Fruit fly (Drosophila melanogaster): ENCODE data around the gene CG32095.
A peak's percentile ranks its signal among the peaks of the same experiment; 100 is the strongest.

The CG32095 gene

DNA sequence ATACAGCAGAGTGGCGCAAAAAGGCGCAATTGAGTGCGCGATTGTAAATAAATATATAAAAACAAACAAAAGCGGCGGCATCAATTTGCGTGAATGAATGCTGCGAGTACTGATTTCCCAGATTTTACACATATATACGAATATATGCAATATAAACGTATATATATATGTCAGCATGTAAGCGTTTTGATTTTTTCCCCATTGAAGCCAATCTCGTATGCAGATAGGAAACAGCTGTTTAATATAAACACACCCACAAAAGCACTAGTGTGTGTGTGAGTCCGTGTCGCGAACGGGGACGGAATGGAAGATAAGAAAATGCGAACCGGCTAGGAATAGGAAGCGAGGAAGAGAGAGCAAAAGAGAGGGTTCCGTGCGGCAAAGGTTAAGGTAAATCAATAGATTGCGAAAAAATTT, 36.6 kb downstream of the CG32095 start:
- no peak for TF ChIP-seq CG10348 (GFP tag; IDR thresholded peaks at IDR 0.05)
- no peak for TF ChIP-seq CG15710 (tag; optimal IDR thresholded peaks at IDR 0.05)
- no peak for TF ChIP-seq CG17806 (tag; optimal IDR thresholded peaks at IDR 0.05)
- no peak for TF ChIP-seq CG9948 (tag; optimal IDR thresholded peaks at IDR 0.05)
- TF ChIP-seq Ets98B (GFP tag; IDR thresholded peaks at IDR 0.05), result 0 out of 2 replicates have a peak, but pooled peaks have one; percentile 4

DNA sequence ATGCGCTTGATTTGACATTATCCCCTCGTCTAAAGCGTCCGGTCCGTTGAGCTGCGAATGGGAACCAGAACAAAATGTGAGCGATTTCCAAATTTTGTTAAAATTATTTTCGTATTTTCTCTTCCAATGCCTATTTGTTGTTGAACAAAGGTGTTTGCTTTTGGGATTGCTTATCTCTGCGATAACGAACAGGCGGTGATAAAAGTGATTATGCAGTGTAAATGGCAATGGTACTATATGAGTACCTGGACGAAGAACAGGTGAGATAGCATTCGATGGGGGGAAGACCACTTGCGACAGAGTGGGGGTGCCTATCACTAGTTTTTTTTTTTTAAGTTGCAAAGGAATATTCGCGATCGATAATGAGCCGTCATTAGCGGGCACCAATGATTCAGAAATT, 37.3 kb downstream of the CG32095 start:
- TF ChIP-seq CG13204 (GFP tag; optimal IDR thresholded peaks at IDR 0.05) (no peak), Pif1B (GFP tag; optimal IDR thresholded peaks at IDR 0.05) (no peak), Pif1A (GFP tag; optimal IDR thresholded peaks at IDR 0.05) (no peak), CG12605 (GFP tag; IDR thresholded peaks at IDR 0.05) (no peak)

DNA sequence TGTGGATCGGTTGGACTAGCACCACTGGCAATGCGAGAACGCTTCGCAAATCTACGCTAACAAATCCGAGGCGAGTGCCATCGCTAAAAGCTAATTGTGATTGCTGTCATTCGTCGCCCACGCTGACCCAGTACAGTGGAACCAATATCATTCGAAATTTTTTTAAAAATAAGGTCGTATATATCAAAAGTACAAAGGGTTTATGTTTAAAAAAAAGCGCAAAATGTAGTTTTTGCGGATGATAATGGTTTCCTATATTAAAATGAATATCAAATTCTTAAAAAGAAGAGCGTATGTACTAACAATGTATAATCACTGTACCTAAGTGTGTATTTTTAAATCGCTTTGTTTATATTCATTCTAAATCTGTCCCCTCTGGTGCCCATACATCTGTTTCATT, 40.2 kb downstream of the CG32095 start:
- TF ChIP-seq CG10348 (GFP tag; IDR thresholded peaks at IDR 0.05), result no peak
- no peak for TF ChIP-seq CG34367 (tag; optimal IDR thresholded peaks at IDR 0.05)
- TF ChIP-seq D1 (tag; optimal IDR thresholded peaks at IDR 0.05), result no peak
- peak; percentile 48; the same call in 2 of the 3 replicates for TF ChIP-seq CG4496 (GFP tag; IDR thresholded peaks at IDR 0.05)
- TF ChIP-seq CG8301 (tag; optimal IDR thresholded peaks at IDR 0.05), result no peak
- no peak for TF ChIP-seq CG13204 (GFP tag; optimal IDR thresholded peaks at IDR 0.05)
- no peak for TF ChIP-seq CG14655 (GFP tag; optimal IDR thresholded peaks at IDR 0.05)
- TF ChIP-seq CG32121 (GFP tag; IDR thresholded peaks at IDR 0.05), result peak; percentile 85
- TF ChIP-seq Pif1A (GFP tag; optimal IDR thresholded peaks at IDR 0.05), result no peak
- peak; percentile 49 for TF ChIP-seq Ets98B (GFP tag; IDR thresholded peaks at IDR 0.05)
- TF ChIP-seq CG9948 (tag; optimal IDR thresholded peaks at IDR 0.05), result no peak
- no peak for TF ChIP-seq EcR (GFP tag; optimal IDR thresholded peaks at IDR 0.05)
- no peak for TF ChIP-seq CG17806 (tag; optimal IDR thresholded peaks at IDR 0.05)
- TF ChIP-seq CG15710 (tag; optimal IDR thresholded peaks at IDR 0.05), result no peak
- no peak for TF ChIP-seq CG12605 (GFP tag; IDR thresholded peaks at IDR 0.05)
- no peak for TF ChIP-seq gl (tag; optimal IDR thresholded peaks at IDR 0.05)
- no peak for TF ChIP-seq fd96Ca (GFP tag; IDR thresholded peaks at IDR 0.05)
- no peak for TF ChIP-seq Pif1B (GFP tag; optimal IDR thresholded peaks at IDR 0.05)
- TF ChIP-seq rn (GFP tag; IDR thresholded peaks at IDR 0.05), result 0 out of 2 replicates have a peak, but pooled peaks have one; percentile 15
- TF ChIP-seq CG8159 (tag; optimal IDR thresholded peaks at IDR 0.05), result no peak
- TF ChIP-seq Snoo (tag; optimal IDR thresholded peaks at IDR 0.05), result no peak

DNA sequence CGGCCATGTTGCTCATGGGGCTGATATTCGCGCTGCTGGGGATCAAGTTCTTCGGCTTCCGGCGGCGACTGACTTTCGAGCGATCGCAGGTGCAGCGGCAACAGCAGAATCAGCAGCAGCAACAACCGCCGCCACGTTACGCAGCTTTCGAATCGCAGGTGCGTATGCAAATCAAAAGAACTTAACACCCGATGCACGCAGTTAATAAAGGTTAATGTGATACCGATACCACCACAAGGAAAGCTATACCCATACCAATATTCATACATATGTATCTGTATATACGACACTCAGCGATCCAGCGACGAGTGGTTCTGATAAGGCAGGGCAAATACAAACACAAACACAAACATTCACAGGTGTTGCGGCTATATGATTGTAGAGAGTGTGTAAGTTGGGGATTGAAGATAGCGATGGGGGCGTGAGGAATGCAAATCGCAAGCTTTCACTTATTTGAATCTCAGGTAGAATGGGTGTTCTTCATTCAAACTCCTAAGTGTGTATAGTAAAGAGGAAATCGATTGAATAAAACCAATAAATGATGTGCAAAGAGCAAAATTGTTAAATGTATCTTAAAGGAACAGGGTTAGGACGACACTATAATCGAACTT, 48.1 kb downstream of the CG32095 start:
- TF ChIP-seq CG32121 (GFP tag; IDR thresholded peaks at IDR 0.05) (no peak), CG15710 (tag; optimal IDR thresholded peaks at IDR 0.05) (no peak), rn (GFP tag; IDR thresholded peaks at IDR 0.05) (no peak), CG17806 (tag; optimal IDR thresholded peaks at IDR 0.05) (no peak), CG13204 (GFP tag; optimal IDR thresholded peaks at IDR 0.05) (no peak), gl (tag; optimal IDR thresholded peaks at IDR 0.05) (no peak), Snoo (tag; optimal IDR thresholded peaks at IDR 0.05) (no peak), fd96Ca (GFP tag; IDR thresholded peaks at IDR 0.05) (no peak), Pif1B (GFP tag; optimal IDR thresholded peaks at IDR 0.05) (no peak), CG4496 (GFP tag; IDR thresholded peaks at IDR 0.05) (0 out of 3 replicates have a peak, but pooled peaks have one; percentile 28), CG14655 (GFP tag; optimal IDR thresholded peaks at IDR 0.05) (no peak), EcR (GFP tag; optimal IDR thresholded peaks at IDR 0.05) (peak; percentile 7), Ets98B (GFP tag; IDR thresholded peaks at IDR 0.05) (no peak), Pif1A (GFP tag; optimal IDR thresholded peaks at IDR 0.05) (no peak), D1 (tag; optimal IDR thresholded peaks at IDR 0.05) (no peak)

DNA sequence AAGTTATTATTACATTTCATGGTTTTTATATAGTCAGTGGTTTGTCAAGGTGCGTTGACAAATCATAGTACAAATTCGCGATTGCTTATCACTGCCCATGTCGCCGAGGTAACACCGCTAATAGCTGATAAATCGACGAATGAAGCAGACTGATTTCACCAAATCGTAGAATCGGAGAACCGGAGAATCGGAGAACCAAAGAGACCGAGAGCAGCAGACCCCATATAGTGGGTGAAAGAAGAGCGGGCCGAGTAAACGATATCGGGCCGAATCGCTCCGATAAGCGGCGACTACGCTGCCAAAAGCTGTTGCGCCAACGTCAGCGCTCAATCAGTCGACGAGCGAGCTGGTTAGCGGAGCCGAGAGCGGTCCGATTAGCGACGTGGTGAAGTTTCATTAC, 48.8 kb downstream of the CG32095 start, which contains the start of gene CG14131:
Gene CG14131 (plus strand): TSS at position 343 of the 400 bp plus-strand sequence.
- TF ChIP-seq Snoo (tag; optimal IDR thresholded peaks at IDR 0.05) (no peak), Pif1A (GFP tag; optimal IDR thresholded peaks at IDR 0.05) (no peak), rn (GFP tag; IDR thresholded peaks at IDR 0.05) (no peak), Pif1B (GFP tag; optimal IDR thresholded peaks at IDR 0.05) (no peak)

DNA sequence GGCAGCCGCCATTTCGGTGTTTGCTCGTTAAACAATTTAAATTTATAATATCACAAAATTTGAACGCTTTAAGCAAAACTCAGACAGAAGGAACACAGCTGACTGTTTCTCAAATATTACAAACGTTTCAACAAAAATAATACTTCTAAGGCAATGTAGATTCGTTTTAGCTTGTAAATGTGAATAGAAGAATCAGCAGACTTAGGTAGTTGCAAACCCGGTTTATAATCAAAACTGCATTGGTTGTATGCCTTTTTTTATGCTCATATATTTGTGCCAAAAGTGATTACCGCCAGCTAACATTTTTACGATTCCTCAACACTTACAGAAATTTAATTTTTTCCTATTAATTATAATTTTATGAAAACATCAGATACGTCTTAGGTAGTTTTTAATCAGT, 51.1 kb downstream of the CG32095 start, which contains the start of gene Tim13:
Gene Tim13 (minus strand): TSS at position 101 of the 400 bp plus-strand sequence.
- TF ChIP-seq Pif1A (GFP tag; optimal IDR thresholded peaks at IDR 0.05) (no peak), CG14655 (GFP tag; optimal IDR thresholded peaks at IDR 0.05) (no peak), CG17806 (tag; optimal IDR thresholded peaks at IDR 0.05) (no peak)
